Fruit fly (Drosophila melanogaster) whole organism, embryonic: ENCODE results near the gene PIG-U.

Source experiments
- Ada2b ChIP-seq: fragments of 200-800 bp; sonication (Bioruptor generic); IDR thresholded peaks from 2 replicates; pipeline ENCODE4 v1.3.6; 2022; ENCODE audit warnings: missing biosample characterization, missing genetic modification characterization
- Aef1 ChIP-seq: fragments of 200-800 bp; sonication (Bioruptor generic); IDR thresholded peaks from 3 replicates; pipeline ENCODE4 v1.3.6; 2022; ENCODE audit warnings: missing biosample characterization, missing genetic modification characterization
- Asciz ChIP-seq: fragments of 200-800 bp; sonication (Bioruptor generic); optimal IDR thresholded peaks from 2 replicates; lab custom pipeline; 2017; ENCODE audit warnings: missing biosample characterization, mild to moderate bottlenecking, missing genetic modification characterization, missing genetic modification reagents
- C15 ChIP-seq: fragments of 200-800 bp; sonication (Bioruptor generic); IDR thresholded peaks from 3 replicates; pipeline ENCODE4 v1.3.6; 2022; ENCODE audit warnings: missing biosample characterization, missing genetic modification characterization
- CG10543 ChIP-seq: fragments of 200-800 bp; sonication (Bioruptor generic); optimal IDR thresholded peaks from 3 replicates; lab custom pipeline; 2017; ENCODE audit warnings: missing biosample characterization, mild to moderate bottlenecking, missing genetic modification characterization, moderate library complexity
- CG11398 ChIP-seq: fragments of 200-800 bp; sonication (Bioruptor generic); optimal IDR thresholded peaks from 2 replicates; lab custom pipeline; 2016; ENCODE audit warnings: missing biosample characterization, missing genetic modification characterization
- CG12659 ChIP-seq: fragments of 200-800 bp; sonication (Bioruptor generic); optimal IDR thresholded peaks from 3 replicates; lab custom pipeline; 2017; ENCODE audit warnings: mild to moderate bottlenecking, missing biosample characterization, missing genetic modification reagents, missing genetic modification characterization
- CG14014 ChIP-seq: fragments of 200-800 bp; sonication (Bioruptor generic); IDR thresholded peaks from 2 replicates; pipeline ENCODE4 v1.3.6; 2022; ENCODE audit warnings: missing biosample characterization, missing genetic modification characterization
- CG15073 ChIP-seq: fragments of 200-800 bp; sonication (Bioruptor generic); optimal IDR thresholded peaks from 2 replicates; lab custom pipeline; 2016; ENCODE audit warnings: missing biosample characterization, missing genetic modification characterization
- CG17359 ChIP-seq: fragments of 200-800 bp; sonication (Bioruptor generic); optimal IDR thresholded peaks from 3 replicates; lab custom pipeline; 2018; ENCODE audit warnings: missing biosample characterization, mild to moderate bottlenecking, missing genetic modification characterization, moderate library complexity
- CG17385 ChIP-seq: fragments of 200-800 bp; sonication (Bioruptor generic); optimal IDR thresholded peaks from 3 replicates; lab custom pipeline; 2018; ENCODE audit warnings: missing biosample characterization, mild to moderate bottlenecking, missing genetic modification characterization
- CG1832 ChIP-seq: fragments of 200-800 bp; sonication (Bioruptor generic); optimal IDR thresholded peaks from 2 replicates; lab custom pipeline; 2017; ENCODE audit warnings: missing biosample characterization, mild to moderate bottlenecking, missing genetic modification characterization, inconsistent platforms
- CG31365 ChIP-seq: fragments of 200-800 bp; sonication (Bioruptor generic); optimal IDR thresholded peaks from 2 replicates; lab custom pipeline; 2018; ENCODE audit warnings: missing biosample characterization, mild to moderate bottlenecking, missing genetic modification characterization
- CG4282 ChIP-seq: fragments of 200-800 bp; sonication (Bioruptor generic); optimal IDR thresholded peaks from 2 replicates; lab custom pipeline; 2016; ENCODE audit warnings: missing biosample characterization, missing genetic modification characterization
- CG4820 ChIP-seq: fragments of 200-800 bp; sonication (Bioruptor generic); optimal IDR thresholded peaks from 3 replicates; lab custom pipeline; 2016; ENCODE audit warnings: missing biosample characterization, missing genetic modification characterization
- CG6854 ChIP-seq: fragments of 200-800 bp; sonication (Bioruptor generic); optimal IDR thresholded peaks from 3 replicates; lab custom pipeline; 2017; ENCODE audit warnings: missing biosample characterization, mild to moderate bottlenecking, missing genetic modification characterization
- CG8089 ChIP-seq: fragments of 200-800 bp; sonication (Bioruptor generic); optimal IDR thresholded peaks from 3 replicates; lab custom pipeline; 2016; ENCODE audit warnings: missing biosample characterization, missing genetic modification characterization
- CG8478 ChIP-seq: fragments of >200 bp; optimal IDR thresholded peaks from 2 replicates; lab custom pipeline; 2018
- CG9609 ChIP-seq: fragments of 200-800 bp; sonication (Bioruptor generic); optimal IDR thresholded peaks from 3 replicates; lab custom pipeline; 2016; ENCODE audit warnings: missing biosample characterization, missing genetic modification characterization
- CG9727 ChIP-seq: fragments of 200-800 bp; sonication (Bioruptor generic); optimal IDR thresholded peaks from 3 replicates; lab custom pipeline; 2017; ENCODE audit warnings: missing biosample characterization, mild to moderate bottlenecking, missing genetic modification characterization
- CG9932 ChIP-seq: fragments of 200-800 bp; sonication (Bioruptor generic); IDR thresholded peaks from 2 replicates; pipeline ENCODE4 v1.3.6; 2022; ENCODE audit warnings: missing biosample characterization, missing genetic modification characterization
- Elba2 ChIP-seq: fragments of 200-800 bp; sonication (Bioruptor generic); optimal IDR thresholded peaks from 3 replicates; lab custom pipeline; 2016; ENCODE audit warnings: missing biosample characterization, missing genetic modification characterization
- Gsc ChIP-seq: fragments of 200-800 bp; sonication (Bioruptor generic); IDR thresholded peaks from 2 replicates; pipeline ENCODE4 v1.3.6; 2022; ENCODE audit warnings: missing biosample characterization, missing genetic modification characterization
- H15 ChIP-seq: fragments of 200-800 bp; sonication (Bioruptor generic); IDR thresholded peaks from 3 replicates; pipeline ENCODE4 v1.3.6; 2022; ENCODE audit warnings: missing biosample characterization, missing genetic modification characterization
- HLH54F ChIP-seq: fragments of 200-800 bp; sonication (Bioruptor generic); optimal IDR thresholded peaks from 3 replicates; lab custom pipeline; 2016; ENCODE audit warnings: missing biosample characterization, missing genetic modification characterization
- Meics ChIP-seq: fragments of 200-800 bp; sonication (Bioruptor generic); optimal IDR thresholded peaks from 2 replicates; lab custom pipeline; 2017; ENCODE audit warnings: missing biosample characterization, mild to moderate bottlenecking, missing genetic modification characterization
- Mrtf ChIP-seq: fragments of 200-800 bp; sonication (Bioruptor generic); IDR thresholded peaks from 3 replicates; pipeline ENCODE4 v1.3.6; 2022; ENCODE audit warnings: missing biosample characterization, missing genetic modification characterization
- Xbp1 ChIP-seq: fragments of 200-800 bp; sonication (Bioruptor generic); optimal IDR thresholded peaks from 3 replicates; lab custom pipeline; 2016; ENCODE audit warnings: missing biosample characterization, mild to moderate bottlenecking, missing genetic modification characterization
- YL-1 ChIP-seq: fragments of 200-800 bp; sonication (Bioruptor generic); optimal IDR thresholded peaks from 3 replicates; lab custom pipeline; 2017; ENCODE audit warnings: missing biosample characterization, mild to moderate bottlenecking, missing genetic modification characterization
- aop ChIP-seq: fragments of 200-800 bp; sonication (Bioruptor generic); IDR thresholded peaks from 2 replicates; pipeline ENCODE4 v1.3.6; 2022; ENCODE audit warnings: missing biosample characterization, missing genetic modification characterization
- cad ChIP-seq: fragments of >200 bp; optimal IDR thresholded peaks from 2 replicates; lab custom pipeline; 2017; ENCODE audit warnings: missing biosample characterization, missing genetic modification characterization
- cas ChIP-seq: fragments of 200-800 bp; sonication (Bioruptor generic); IDR thresholded peaks from 2 replicates; pipeline ENCODE4 v1.3.6; 2022; ENCODE audit warnings: missing biosample characterization, missing genetic modification characterization
- cg ChIP-seq: fragments of 200-800 bp; sonication (Bioruptor generic); optimal IDR thresholded peaks from 3 replicates; lab custom pipeline; 2019; ENCODE audit warnings: missing biosample characterization, mild to moderate bottlenecking, missing genetic modification characterization, moderate library complexity
- chm ChIP-seq: fragments of 200-800 bp; sonication (Bioruptor generic); IDR thresholded peaks from 2 replicates; pipeline ENCODE4 v1.3.6; 2022; ENCODE audit warnings: missing biosample characterization, missing genetic modification characterization
- dmrt11E ChIP-seq: fragments of 200-800 bp; sonication (Bioruptor generic); optimal IDR thresholded peaks from 3 replicates; lab custom pipeline; 2018; ENCODE audit warnings: missing biosample characterization, mild to moderate bottlenecking, missing genetic modification characterization, moderate library complexity
- dmrt99B ChIP-seq: fragments of 200-800 bp; sonication (Bioruptor generic); optimal IDR thresholded peaks from 2 replicates; lab custom pipeline; 2018; ENCODE audit warnings: missing biosample characterization, mild to moderate bottlenecking, missing genetic modification characterization, moderate library complexity
- knrl ChIP-seq: fragments of 200-800 bp; sonication (Bioruptor generic); IDR thresholded peaks from 3 replicates; pipeline ENCODE4 v1.3.6; 2022; ENCODE audit warnings: missing biosample characterization, missing genetic modification characterization; ENCODE audit not compliant: partially characterized antibody
- mld ChIP-seq: fragments of 200-800 bp; sonication (Bioruptor generic); IDR thresholded peaks from 3 replicates; pipeline ENCODE4 v1.3.6; 2022; ENCODE audit warnings: missing biosample characterization, missing genetic modification characterization; ENCODE audit not compliant: partially characterized antibody
- nmo ChIP-seq: fragments of 200-800 bp; sonication (Bioruptor generic); optimal IDR thresholded peaks from 2 replicates; lab custom pipeline; 2018; ENCODE audit warnings: missing biosample characterization, mild to moderate bottlenecking, missing genetic modification characterization, moderate library complexity
- p53 ChIP-seq: fragments of 200-800 bp; sonication (Bioruptor generic); optimal IDR thresholded peaks from 2 replicates; lab custom pipeline; 2016; ENCODE audit warnings: missing biosample characterization, missing genetic modification characterization
- pfk ChIP-seq: fragments of 200-800 bp; sonication (Bioruptor generic); optimal IDR thresholded peaks from 2 replicates; lab custom pipeline; 2018; ENCODE audit warnings: missing biosample characterization, mild to moderate bottlenecking, missing genetic modification characterization, moderate library complexity
- pita ChIP-seq: fragments of 200-800 bp; sonication (Bioruptor generic); optimal IDR thresholded peaks from 2 replicates; lab custom pipeline; 2017; ENCODE audit warnings: missing biosample characterization, mild to moderate bottlenecking, missing genetic modification characterization
- psq ChIP-seq: fragments of 200-800 bp; sonication (Bioruptor generic); optimal IDR thresholded peaks from 2 replicates; lab custom pipeline; 2017; ENCODE audit warnings: missing biosample characterization, missing genetic modification characterization
- rib ChIP-seq: fragments of 200-800 bp; sonication (Bioruptor generic); IDR thresholded peaks from 2 replicates; pipeline ENCODE4 v1.3.6; 2022; ENCODE audit warnings: missing biosample characterization, missing genetic modification characterization
- ro ChIP-seq: fragments of 200-800 bp; sonication (Bioruptor generic); IDR thresholded peaks from 2 replicates; pipeline ENCODE4 v1.3.6; 2022; ENCODE audit warnings: missing biosample characterization, missing genetic modification characterization
- tgo ChIP-seq: fragments of 200-800 bp; sonication (Bioruptor generic); IDR thresholded peaks from 3 replicates; pipeline ENCODE4 v1.3.6; 2022; ENCODE audit warnings: missing biosample characterization, missing genetic modification characterization
- tin ChIP-seq: fragments of 200-800 bp; sonication (Bioruptor generic); optimal IDR thresholded peaks from 3 replicates; lab custom pipeline; 2016; ENCODE audit warnings: missing biosample characterization, missing genetic modification characterization
- tio ChIP-seq: fragments of 200-800 bp; sonication (Bioruptor generic); optimal IDR thresholded peaks from 2 replicates; lab custom pipeline; 2017; ENCODE audit warnings: missing biosample characterization, missing genetic modification characterization, inconsistent platforms
- usp ChIP-seq: fragments of >200 bp; optimal IDR thresholded peaks from 2 replicates; lab custom pipeline; 2017; ENCODE audit warnings: missing biosample characterization, missing genetic modification characterization
- wek ChIP-seq: fragments of 200-800 bp; sonication (Bioruptor generic); optimal IDR thresholded peaks from 3 replicates; lab custom pipeline; 2018; ENCODE audit warnings: missing biosample characterization, mild to moderate bottlenecking, missing genetic modification characterization, moderate library complexity

PIG-U gene

DNA sequence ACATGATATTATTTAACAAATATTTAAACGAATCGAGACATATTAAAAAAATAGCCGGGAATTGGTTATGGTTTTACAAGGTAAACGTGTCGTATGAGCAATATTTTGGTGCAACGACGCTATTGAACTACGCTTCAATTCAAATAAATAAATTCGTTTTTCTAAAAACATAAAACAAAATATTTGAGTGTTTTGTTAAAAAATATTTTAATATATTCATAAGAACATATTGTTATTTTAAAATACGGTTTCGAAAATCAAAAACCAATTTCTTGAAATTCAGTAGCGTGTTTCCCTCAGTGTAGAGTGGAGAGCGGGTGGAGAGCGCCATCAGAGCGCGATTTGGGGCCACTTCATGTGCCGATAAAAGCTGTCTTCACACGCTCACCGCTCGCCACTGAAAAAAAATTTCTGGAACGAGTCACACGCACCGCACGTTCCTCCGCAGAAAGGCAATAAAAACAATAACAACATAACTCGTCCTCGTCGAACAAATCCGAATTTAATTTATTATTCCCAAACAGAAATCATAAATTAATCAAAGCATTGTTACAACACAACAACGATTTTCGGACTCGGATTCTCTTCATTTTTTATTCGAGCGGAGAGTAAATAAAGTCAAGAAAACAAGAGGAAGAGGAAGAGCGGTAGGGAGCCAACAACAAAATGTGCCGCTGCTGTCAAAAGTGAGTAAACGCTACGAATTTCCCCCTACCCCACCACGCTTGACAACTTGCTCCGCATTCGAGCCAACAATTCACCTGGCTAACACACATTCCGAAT lies 20.7 kb downstream of the PIG-U start (continued):
- TF ChIP-seq CG8089 (GFP tag; lab: Kevin White, UChicago) (no peak), C15 (GFP tag; lab: Robert Waterston, UW) (no peak; the same call in 1 of the 3 replicates), CG17359 (tag; lab: Kevin White, UChicago) (peak; percentile 91), Gsc (GFP tag; lab: Robert Waterston, UW) (no peak), Aef1 (GFP tag; lab: Robert Waterston, UW) (peak; percentile 64), knrl (GFP tag; lab: Robert Waterston, UW) (no peak), cg (GFP tag; lab: Kevin White, UChicago) (no peak), CG14014 (peak; percentile 63; the same call in 1 of the 2 replicates), usp (no peak), CG9727 (peak; percentile 96), cas (GFP tag; lab: Robert Waterston, UW) (peak; percentile 12; the same call in 1 of the 2 replicates), CG17385 (GFP tag; lab: Kevin White, UChicago) (peak; percentile 83), Asciz (GFP tag; lab: Kevin White, UChicago) (peak; percentile 93), aop (no peak), cad (GFP tag; lab: Kevin White, UChicago) (peak; percentile 13), mld (GFP tag; lab: Robert Waterston, UW) (no peak), Ada2b (GFP tag; lab: Robert Waterston, UW) (peak; percentile 60), CG9609 (GFP tag; lab: Kevin White, UChicago) (peak; percentile 5), dmrt99B (tag; lab: Kevin White, UChicago) (peak; percentile 96), pita (GFP tag; lab: Kevin White, UChicago) (no peak), pfk (no peak), dmrt11E (tag; lab: Kevin White, UChicago) (peak; percentile 92), CG4820 (peak; percentile 85), H15 (GFP tag; lab: Robert Waterston, UW) (peak; percentile 70; the same call in 1 of the 3 replicates), tio (GFP tag; lab: Kevin White, UChicago) (peak; percentile 95), CG6854 (GFP tag; lab: Kevin White, UChicago) (peak; percentile 87), CG4282 (GFP tag; lab: Kevin White, UChicago) (no peak), Elba2 (GFP tag; lab: Kevin White, UChicago) (no peak), CG11398 (GFP tag; lab: Kevin White, UChicago) (peak; percentile 22), wek (no peak), rib (no peak), Mrtf (GFP tag; lab: Robert Waterston, UW) (peak; percentile 71; the same call in 2 of the 3 replicates), CG9932 (peak; percentile 77), tgo (GFP tag; lab: Robert Waterston, UW) (peak; percentile 84), CG10543 (GFP tag; lab: Kevin White, UChicago) (peak; percentile 91), psq (peak; percentile 76), YL-1 (peak; percentile 42), Meics (GFP tag; lab: Kevin White, UChicago) (peak; percentile 96), HLH54F (peak; percentile 51), CG1832 (no peak), chm (GFP tag; lab: Robert Waterston, UW) (no peak), CG31365 (tag; lab: Kevin White, UChicago) (peak; percentile 0), CG12659 (GFP tag; lab: Kevin White, UChicago) (peak; percentile 94), ro (GFP tag; lab: Robert Waterston, UW) (peak; percentile 63; the same call in 1 of the 2 replicates), CG8478 (lab: Kevin White, UChicago) (no peak), p53 (GFP tag; lab: Kevin White, UChicago) (no peak), tin (peak; percentile 84), nmo (GFP tag; lab: Kevin White, UChicago) (peak; percentile 97), CG15073 (GFP tag; lab: Kevin White, UChicago) (peak; percentile 60), Xbp1 (GFP tag; lab: Kevin White, UChicago) (peak; percentile 90)
